Worm (Caenorhabditis elegans) whole organism, late embryonic: ENCODE data around the gene npr-12.

Experiments used
- C08G9.2 ChIP-seq: sonication (generic microtip); optimal IDR thresholded peaks from 2 replicates; lab custom pipeline; 2016; ENCODE audit warnings: mild to moderate bottlenecking, missing genetic modification characterization, moderate library complexity, missing compliant biosample characterization
- C38D4.7 ChIP-seq: fragments of 200-800 bp; sonication (Bioruptor generic); optimal IDR thresholded peaks from 2 replicates; lab custom pipeline; 2018; ENCODE audit warnings: mild to moderate bottlenecking, missing genetic modification characterization, moderate library complexity, missing compliant biosample characterization
- F13H6.1 ChIP-seq: sonication (generic microtip); optimal IDR thresholded peaks from 2 replicates; lab custom pipeline; 2016; ENCODE audit warnings: missing genetic modification characterization, missing compliant biosample characterization
- K02D7.2 ChIP-seq: sonication (generic microtip); optimal IDR thresholded peaks from 2 replicates; lab custom pipeline; 2017; ENCODE audit warnings: mild to moderate bottlenecking, missing genetic modification characterization, missing compliant biosample characterization
- T23F11.4 ChIP-seq: fragments of 200-800 bp; sonication (Bioruptor generic); optimal IDR thresholded peaks from 2 replicates; lab custom pipeline; 2018; ENCODE audit warnings: mild to moderate bottlenecking, missing genetic modification characterization, missing compliant biosample characterization
- ahr-1 ChIP-seq: sonication (generic microtip); optimal IDR thresholded peaks from 2 replicates; lab custom pipeline; 2016; ENCODE audit warnings: missing genetic modification characterization, missing compliant biosample characterization
- ceh-14 ChIP-seq: sonication (generic microtip); optimal IDR thresholded peaks from 2 replicates; lab custom pipeline; 2016; ENCODE audit warnings: missing genotype, missing genetic modification characterization, missing compliant biosample characterization
- ceh-18 ChIP-seq: sonication (generic microtip); optimal IDR thresholded peaks from 2 replicates; lab custom pipeline; 2016; ENCODE audit warnings: missing genetic modification characterization, missing compliant biosample characterization
- ceh-19 ChIP-seq: fragments of 200-800 bp; sonication (Bioruptor generic); optimal IDR thresholded peaks from 2 replicates; lab custom pipeline; 2018; ENCODE audit warnings: mild to moderate bottlenecking, missing genetic modification characterization, missing compliant biosample characterization
- ceh-24 ChIP-seq: sonication (generic microtip); optimal IDR thresholded peaks from 2 replicates; lab custom pipeline; 2016; ENCODE audit warnings: mild to moderate bottlenecking, missing genetic modification characterization, missing compliant biosample characterization
- ceh-30 ChIP-seq: fragments of 150-350 bp; optimal IDR thresholded peaks from 2 replicates; lab custom pipeline; 2014; ENCODE audit warnings: missing biosample characterization, missing genetic modification characterization
- ceh-31 ChIP-seq: sonication (generic microtip); optimal IDR thresholded peaks from 2 replicates; lab custom pipeline; 2016; ENCODE audit warnings: missing genetic modification characterization, missing compliant biosample characterization
- ceh-34 ChIP-seq: sonication (generic microtip); optimal IDR thresholded peaks from 2 replicates; lab custom pipeline; 2016; ENCODE audit warnings: mild to moderate bottlenecking, missing genetic modification characterization, missing compliant biosample characterization
- ceh-9 ChIP-seq: sonication (generic microtip); optimal IDR thresholded peaks from 2 replicates; lab custom pipeline; 2016; ENCODE audit warnings: mild to moderate bottlenecking, missing genetic modification characterization, inconsistent platforms, missing compliant biosample characterization
- dmd-4 ChIP-seq: sonication (generic microtip); optimal IDR thresholded peaks from 2 replicates; lab custom pipeline; 2016; ENCODE audit warnings: borderline replicate concordance, missing genetic modification characterization, missing compliant biosample characterization
- dve-1 ChIP-seq: sonication (generic microtip); optimal IDR thresholded peaks from 2 replicates; lab custom pipeline; 2017; ENCODE audit warnings: antibody characterized with exemption, mild to moderate bottlenecking, missing genetic modification characterization, missing compliant biosample characterization
- elt-2 ChIP-seq: sonication (generic microtip); optimal IDR thresholded peaks from 2 replicates; lab custom pipeline; 2016; ENCODE audit warnings: missing genetic modification reagents, missing genetic modification characterization, missing compliant biosample characterization
- elt-4 ChIP-seq: sonication (generic microtip); optimal IDR thresholded peaks from 2 replicates; lab custom pipeline; 2016; ENCODE audit warnings: missing genetic modification characterization, missing compliant biosample characterization
- eyg-1 ChIP-seq: sonication (generic microtip); optimal IDR thresholded peaks from 2 replicates; lab custom pipeline; 2016; ENCODE audit warnings: missing genotype, missing genetic modification characterization, missing compliant biosample characterization
- fkh-10 ChIP-seq: fragments of 150-350 bp; optimal IDR thresholded peaks from 2 replicates; lab custom pipeline; 2014; ENCODE audit warnings: missing biosample characterization, missing genetic modification reagents, missing genetic modification characterization
- gmeb-2 ChIP-seq: sonication (generic microtip); optimal IDR thresholded peaks from 2 replicates; lab custom pipeline; 2016; ENCODE audit warnings: missing genetic modification characterization, inconsistent platforms, missing compliant biosample characterization
- hlh-13 ChIP-seq: fragments of 200-800 bp; sonication (Bioruptor generic); optimal IDR thresholded peaks from 2 replicates; lab custom pipeline; 2018; ENCODE audit warnings: mild to moderate bottlenecking, missing genetic modification characterization, missing compliant biosample characterization
- hlh-15 ChIP-seq: sonication (generic microtip); optimal IDR thresholded peaks from 2 replicates; lab custom pipeline; 2016; ENCODE audit warnings: missing genetic modification characterization, missing compliant biosample characterization
- lin-11 ChIP-seq: fragments of 200-800 bp; sonication (Bioruptor generic); optimal IDR thresholded peaks from 2 replicates; lab custom pipeline; 2018; ENCODE audit warnings: mild to moderate bottlenecking, missing genetic modification characterization, missing compliant biosample characterization
- madf-2 ChIP-seq: sonication (generic microtip); optimal IDR thresholded peaks from 2 replicates; lab custom pipeline; 2017; ENCODE audit warnings: missing genetic modification characterization, missing compliant biosample characterization
- mec-3 ChIP-seq: sonication (generic microtip); optimal IDR thresholded peaks from 2 replicates; lab custom pipeline; 2016; ENCODE audit warnings: borderline replicate concordance, missing genetic modification characterization, missing compliant biosample characterization
- nfya-1 ChIP-seq: sonication (generic microtip); optimal IDR thresholded peaks from 2 replicates; lab custom pipeline; 2017; ENCODE audit warnings: missing genetic modification characterization, mild to moderate bottlenecking, missing compliant biosample characterization, antibody characterized with exemption, moderate library complexity
- nhr-11 ChIP-seq: fragments of 150-350 bp; optimal IDR thresholded peaks from 2 replicates; lab custom pipeline; 2014; ENCODE audit warnings: missing biosample characterization, missing genetic modification characterization
- nhr-232 ChIP-seq: sonication (generic microtip); optimal IDR thresholded peaks from 2 replicates; lab custom pipeline; 2016; ENCODE audit warnings: missing genetic modification characterization, missing compliant biosample characterization
- pat-9 ChIP-seq: fragments of 200-800 bp; sonication (Bioruptor generic); optimal IDR thresholded peaks from 2 replicates; lab custom pipeline; 2018; ENCODE audit warnings: mild to moderate bottlenecking, missing genetic modification characterization, moderate library complexity, missing compliant biosample characterization
- pax-1 ChIP-seq: fragments of 150-350 bp; optimal IDR thresholded peaks from 2 replicates; lab custom pipeline; 2014; ENCODE audit warnings: missing biosample characterization, missing genetic modification characterization
- pha-2 ChIP-seq: sonication (generic microtip); optimal IDR thresholded peaks from 2 replicates; lab custom pipeline; 2017; ENCODE audit warnings: mild to moderate bottlenecking, missing genetic modification characterization, missing compliant biosample characterization
- pha-4 ChIP-seq: fragments of 150-350 bp; optimal IDR thresholded peaks from 2 replicates; lab custom pipeline; 2018; ENCODE audit warnings: missing biosample characterization, missing genetic modification reagents, missing genetic modification characterization
- pqm-1 ChIP-seq: sonication (generic microtip); optimal IDR thresholded peaks from 2 replicates; lab custom pipeline; 2016; ENCODE audit warnings: missing genetic modification characterization, missing compliant biosample characterization
- ref-2 ChIP-seq: sonication (generic microtip); optimal IDR thresholded peaks from 2 replicates; lab custom pipeline; 2016; ENCODE audit warnings: missing genetic modification characterization, missing compliant biosample characterization
- sox-4 ChIP-seq: sonication (generic microtip); optimal IDR thresholded peaks from 2 replicates; lab custom pipeline; 2017; ENCODE audit warnings: mild to moderate bottlenecking, missing genetic modification characterization, inconsistent platforms, missing compliant biosample characterization
- tbx-2 ChIP-seq: sonication (generic microtip); optimal IDR thresholded peaks from 2 replicates; lab custom pipeline; 2016; ENCODE audit warnings: missing genetic modification characterization, missing compliant biosample characterization
- unc-3 ChIP-seq, 2 experiments: fragments of 200-800 bp in 1 of 2; sonication (Bioruptor generic) in 1 of 2; sonication (generic microtip) in 1 of 2; conservative IDR thresholded peaks in 1 of 2; optimal IDR thresholded peaks in 1 of 2; 2 replicates each; pipeline versions ENCODE4 v1.3.6 to Lab custom; 2016 to 2022; ENCODE audit warnings: missing compliant biosample characterization in 2 of 2, missing genetic modification characterization in 2 of 2, missing genetic modification reagents in 1 of 2
- unc-42 ChIP-seq: sonication (generic microtip); optimal IDR thresholded peaks from 2 replicates; lab custom pipeline; 2016; ENCODE audit warnings: missing genotype, missing genetic modification characterization, missing compliant biosample characterization
- unc-55 ChIP-seq: sonication (generic microtip); optimal IDR thresholded peaks from 2 replicates; lab custom pipeline; 2017; ENCODE audit warnings: missing biosample characterization, missing genetic modification reagents, missing genetic modification characterization
- zip-5 ChIP-seq: sonication (generic microtip); optimal IDR thresholded peaks from 2 replicates; lab custom pipeline; 2016; ENCODE audit warnings: missing genetic modification characterization, missing compliant biosample characterization
- ztf-16 ChIP-seq: sonication (generic microtip); optimal IDR thresholded peaks from 2 replicates; lab custom pipeline; 2017; ENCODE audit warnings: missing genetic modification characterization, missing compliant biosample characterization

The npr-12 gene

ce11 chrIV:6974162-6974938 lies 36.9 kb upstream of the npr-12 start:
- TF ChIP-seq gmeb-2 (tag; lab: Kevin White, UChicago) (no peak), ceh-31 (tag; lab: Kevin White, UChicago) (no peak), ceh-14 (no peak), nhr-11 (tag; lab: Kevin White, UChicago) (no peak), sox-4 (tag; lab: Kevin White, UChicago) (no peak), F13H6.1 (tag; lab: Kevin White, UChicago) (no peak), ahr-1 (tag; lab: Kevin White, UChicago) (no peak), pax-1 (no peak), T23F11.4 (GFP tag; lab: Kevin White, UChicago) (no peak), zip-5 (no peak), fkh-10 (no peak)

DNA sequence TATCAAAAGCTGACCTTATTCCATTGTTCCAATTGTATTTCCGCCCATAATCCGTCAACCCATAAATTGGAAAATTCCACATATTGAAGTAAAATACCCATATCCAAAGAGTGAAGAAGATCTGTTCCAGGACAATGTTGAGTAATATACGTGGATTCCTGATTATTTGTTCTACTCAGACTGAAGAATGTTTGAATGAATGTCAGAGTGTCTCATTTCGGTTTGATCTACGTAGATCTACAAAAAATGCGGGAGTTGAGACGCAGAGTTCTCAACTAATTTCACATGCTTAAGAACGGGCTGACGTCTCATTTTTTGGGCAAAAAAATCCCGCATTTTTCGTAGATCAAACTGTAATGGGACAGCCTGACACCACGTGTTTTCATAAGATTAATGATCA lies 35.0 kb upstream of the npr-12 start, which contains the start of gene nhr-249:
Gene nhr-249, minus strand, starts transcription at position 101 of the 400 bp plus-strand sequence.
- no peak for TF ChIP-seq ceh-24 (tag; lab: Kevin White, UChicago)
- TF ChIP-seq, all 69 proteins: peak for 0

DNA sequence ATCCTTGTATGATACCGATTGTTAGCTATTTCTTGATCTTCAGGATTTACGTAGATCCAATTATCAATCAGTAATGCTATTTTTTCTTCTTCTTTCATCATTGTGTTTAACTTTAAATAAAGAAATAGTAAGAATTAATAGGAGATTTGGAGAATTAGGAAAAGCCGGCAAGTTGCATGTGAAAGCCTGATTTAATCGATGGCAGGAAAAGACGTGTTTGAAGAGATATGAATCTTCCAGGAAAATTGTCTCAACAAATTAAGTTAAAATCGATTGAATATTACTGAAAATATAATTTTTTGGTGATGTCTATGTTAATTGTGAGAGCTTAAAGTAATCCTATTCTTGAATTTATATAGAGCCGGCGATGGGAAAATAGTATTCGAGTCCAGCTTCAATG lies 33.8 kb upstream of the npr-12 start, which contains the start of gene ZK381.62:
Gene ZK381.62, minus strand, starts transcription at position 101 of the 400 bp plus-strand sequence.
- TF ChIP-seq ahr-1 (tag; lab: Kevin White, UChicago) (no peak), ceh-9 (no peak), dve-1 (tag; lab: Kevin White, UChicago) (no peak), ceh-18 (tag; lab: Kevin White, UChicago) (no peak), tbx-2 (tag; lab: Kevin White, UChicago) (no peak), ref-2 (tag; lab: Kevin White, UChicago) (no peak)

DNA sequence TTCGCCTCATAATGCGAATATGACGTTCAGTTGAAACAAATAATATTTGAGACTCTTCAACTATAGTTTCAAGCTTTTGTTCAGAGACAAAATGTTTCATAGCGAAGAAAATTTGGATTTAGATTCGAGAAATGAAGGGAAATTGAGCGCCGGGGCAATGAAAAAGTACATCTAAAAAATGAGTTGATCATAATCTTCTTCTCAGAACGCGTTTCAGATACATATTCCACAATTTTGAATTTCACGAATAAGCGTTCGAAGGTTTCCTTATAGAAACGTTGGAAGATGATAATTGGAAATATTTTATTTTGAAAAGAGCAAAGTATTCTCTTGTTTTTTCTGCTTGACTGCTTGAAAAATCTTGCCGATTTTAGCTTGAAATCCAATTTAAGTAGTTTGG lies 32.8 kb upstream of the npr-12 start, which contains the start of gene ZK381.8:
Gene ZK381.8, minus strand, starts transcription at position 101 of the 400 bp plus-strand sequence.
- TF ChIP-seq unc-55 (GFP tag; lab: Kevin White, UChicago), result no peak
- TF ChIP-seq ahr-1 (tag; lab: Kevin White, UChicago), result no peak
- TF ChIP-seq mec-3 (tag; lab: Kevin White, UChicago), result no peak
- no peak for TF ChIP-seq pha-4 (tag; lab: Kevin White, UChicago)
- no peak for TF ChIP-seq elt-4 (tag; lab: Kevin White, UChicago)
- no peak for TF ChIP-seq ztf-16 (tag; lab: Kevin White, UChicago)
- TF ChIP-seq ceh-24 (tag; lab: Kevin White, UChicago), result no peak
- TF ChIP-seq nhr-232 (tag; lab: Kevin White, UChicago), result no peak
- no peak for TF ChIP-seq pqm-1
- TF ChIP-seq nhr-11 (tag; lab: Kevin White, UChicago), result no peak
- no peak for TF ChIP-seq dmd-4 (tag; lab: Kevin White, UChicago)
- no peak for TF ChIP-seq ceh-19
- no peak for TF ChIP-seq ceh-30 (tag; lab: Kevin White, UChicago)
- no peak for TF ChIP-seq C38D4.7 (GFP tag; lab: Kevin White, UChicago)
- TF ChIP-seq pha-2 (tag; lab: Kevin White, UChicago), result no peak
- no peak for TF ChIP-seq fkh-10
- TF ChIP-seq lin-11 (tag; lab: Kevin White, UChicago), result no peak
- TF ChIP-seq madf-2 (tag; lab: Kevin White, UChicago), result no peak

DNA sequence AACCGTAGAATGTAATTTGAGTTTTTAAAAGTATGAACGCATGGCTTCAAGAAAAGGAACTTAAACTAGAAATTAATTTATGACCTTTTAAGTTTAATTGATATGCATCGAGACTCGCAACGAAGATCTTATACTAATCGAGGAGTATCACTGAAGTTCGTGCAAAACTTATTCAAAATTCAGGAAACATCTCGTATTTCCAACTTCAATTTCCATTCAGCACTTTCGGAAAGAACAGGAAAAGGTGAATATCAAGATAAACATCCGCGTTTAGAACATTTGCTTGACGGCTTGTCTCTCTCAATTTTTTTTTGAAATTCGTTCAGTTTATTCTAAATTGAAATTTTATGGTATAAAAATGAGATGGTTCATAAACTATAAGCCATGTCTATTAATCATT lies 27.7 kb upstream of the npr-12 start, which contains the start of gene ZK381.2:
Gene ZK381.2, plus strand, starts transcription at position 301 of the 400 bp plus-strand sequence.
- TF ChIP-seq C08G9.2 (tag; lab: Kevin White, UChicago) (no peak), pat-9 (tag; lab: Kevin White, UChicago) (no peak), elt-2 (no peak), eyg-1 (tag; lab: Kevin White, UChicago) (no peak), T23F11.4 (GFP tag; lab: Kevin White, UChicago) (no peak), nfya-1 (tag; lab: Kevin White, UChicago) (no peak), hlh-15 (tag; lab: Kevin White, UChicago) (no peak), pha-2 (tag; lab: Kevin White, UChicago) (no peak), unc-3 (GFP tag; conservative IDR thresholded peaks at IDR 0.05; lab: Robert Waterston, UW) (no peak), unc-3 (tag; optimal IDR thresholded peaks at IDR 0.05; lab: Kevin White, UChicago) (no peak), pqm-1 (no peak), ztf-16 (tag; lab: Kevin White, UChicago) (no peak), ceh-9 (no peak), ceh-34 (tag; lab: Kevin White, UChicago) (no peak), hlh-13 (no peak), K02D7.2 (tag; lab: Kevin White, UChicago) (no peak), ceh-19 (no peak), ceh-30 (tag; lab: Kevin White, UChicago) (no peak), madf-2 (tag; lab: Kevin White, UChicago) (no peak), unc-42 (no peak)
